Worm (Caenorhabditis elegans) whole organism, midembryonic: ENCODE results near the gene irld-66.

Experiments
- T22C8.4 ChIP-seq: fragments of 200-800 bp; sonication (Bioruptor generic); IDR thresholded peaks from 2 replicates; pipeline ENCODE4 v1.3.6; 2022; ENCODE audit warnings: missing genetic modification characterization, missing compliant biosample characterization
- klf-2 ChIP-seq: fragments of 200-800 bp; sonication (Bioruptor generic); conservative IDR thresholded peaks from 2 replicates; pipeline ENCODE4 v1.3.6; 2022; ENCODE audit warnings: missing genetic modification reagents, missing genetic modification characterization, missing compliant biosample characterization
- med-1 ChIP-seq: sonication (generic microtip); optimal IDR thresholded peaks from 2 replicates; lab custom pipeline; 2017; ENCODE audit warnings: missing genetic modification characterization, mild to moderate bottlenecking, missing compliant biosample characterization, antibody characterized with exemption, missing genetic modification reagents; ENCODE audit not compliant: insufficient read depth
- ref-1 ChIP-seq: fragments of 200-800 bp; sonication (Bioruptor generic); conservative IDR thresholded peaks from 2 replicates; pipeline ENCODE4 v1.3.6; 2022; ENCODE audit warnings: missing genetic modification reagents, missing genetic modification characterization, missing compliant biosample characterization
- tab-1 ChIP-seq: fragments of 200-800 bp; sonication (Bioruptor generic); IDR thresholded peaks from 2 replicates; pipeline ENCODE4 v1.3.6; 2022; ENCODE audit warnings: missing genetic modification characterization, missing compliant biosample characterization

- no peak for TF ChIP-seq med-1 (GFP tag; lab: Kevin White, UChicago)
- TF ChIP-seq T22C8.4, result no peak
- TF ChIP-seq ref-1 (GFP tag; lab: Robert Waterston, UW), result no peak
- TF ChIP-seq klf-2, result no peak
- no peak for TF ChIP-seq tab-1 (GFP tag; lab: Robert Waterston, UW)
Measured at ce11 chrII:2900248-2900647, 40.4 kb downstream of the irld-66 start, which contains the start of gene ubc-26.
